Worm (Caenorhabditis elegans) whole organism, L2 larva: ENCODE results near the gene K10G6.9.

ENCODE experiments used
- R02D3.7 ChIP-seq: fragments of 150-350 bp; optimal IDR thresholded peaks from 2 replicates; lab custom pipeline; 2014; ENCODE audit warnings: missing biosample characterization, missing genetic modification characterization
- aly-2 ChIP-seq: fragments of 150-350 bp; optimal IDR thresholded peaks from 2 replicates; lab custom pipeline; 2014; ENCODE audit warnings: missing biosample characterization, missing genetic modification characterization
- elt-3 ChIP-seq: sonication (generic microtip); optimal IDR thresholded peaks from 2 replicates; lab custom pipeline; 2017; ENCODE audit warnings: missing biosample characterization, missing genetic modification characterization
- lin-11 ChIP-seq: fragments of 150-350 bp; sonication (generic microtip); optimal IDR thresholded peaks from 2 replicates; lab custom pipeline; 2014; ENCODE audit warnings: missing biosample characterization, missing genetic modification characterization, inconsistent platforms, mixed read lengths
- lin-39 ChIP-seq: fragments of 150-350 bp; optimal IDR thresholded peaks from 2 replicates; lab custom pipeline; 2014; ENCODE audit warnings: missing biosample characterization, missing genetic modification reagents, missing genetic modification characterization
- nhr-77 ChIP-seq: fragments of 150-350 bp; optimal IDR thresholded peaks from 2 replicates; lab custom pipeline; 2014; ENCODE audit warnings: missing biosample characterization, missing genetic modification characterization
- unc-62 ChIP-seq: fragments of 150-350 bp; optimal IDR thresholded peaks from 2 replicates; lab custom pipeline; 2014; ENCODE audit warnings: missing biosample characterization, missing genetic modification reagents, missing genetic modification characterization

DNA sequence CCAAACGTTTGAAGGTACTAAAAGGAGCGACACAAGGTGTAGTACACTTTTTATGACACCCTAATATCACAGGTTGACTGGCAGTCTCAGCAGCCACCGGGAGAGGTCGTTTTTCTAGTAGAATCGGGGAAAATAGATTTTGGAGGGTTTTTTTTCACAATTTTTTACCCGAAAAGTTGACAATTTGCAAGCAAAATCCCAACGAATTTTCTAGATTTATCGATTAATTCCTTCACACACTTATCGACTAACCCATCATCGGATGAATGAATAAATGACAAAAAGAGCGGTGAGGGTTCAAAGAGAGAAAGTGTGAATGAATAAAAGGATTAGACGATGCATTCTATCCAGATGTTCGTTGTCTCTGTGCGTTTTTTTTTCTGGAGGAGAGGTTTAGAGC, 16.1 kb upstream of the K10G6.9 start:
- TF ChIP-seq nhr-77 (tag; lab: Kevin White, UChicago) = no peak
- TF ChIP-seq elt-3 (tag; lab: Kevin White, UChicago) = no peak
- no peak for TF ChIP-seq lin-39 (tag; lab: Kevin White, UChicago)
- TF ChIP-seq unc-62 = no peak
- TF ChIP-seq lin-11 (tag; lab: Kevin White, UChicago) = no peak
- TF ChIP-seq R02D3.7 (tag; lab: Kevin White, UChicago) = no peak
- TF ChIP-seq aly-2 (tag; lab: Kevin White, UChicago) = no peak
